Fruit fly (Drosophila melanogaster) whole organism, embryonic: Measurements from ENCODE around the gene Nph.

ENCODE experiments used
- Abd-B ChIP-seq: fragments of 200-800 bp; sonication (Bioruptor generic); optimal IDR thresholded peaks from 2 replicates; lab custom pipeline; 2018; ENCODE audit warnings: missing biosample characterization, mild to moderate bottlenecking, missing genetic modification characterization, moderate library complexity
- Atf-2 ChIP-seq: fragments of 200-800 bp; sonication (Bioruptor generic); optimal IDR thresholded peaks from 2 replicates; lab custom pipeline; 2016; ENCODE audit warnings: missing biosample characterization, missing genetic modification characterization
- Atf6 ChIP-seq: fragments of 200-800 bp; sonication (Bioruptor generic); IDR thresholded peaks from 2 replicates; pipeline ENCODE4 v1.3.6; 2022; ENCODE audit warnings: missing biosample characterization, missing genetic modification characterization
- Blimp-1 ChIP-seq: fragments of 200-800 bp; sonication (Bioruptor generic); optimal IDR thresholded peaks from 3 replicates; lab custom pipeline; 2018; ENCODE audit warnings: missing biosample characterization, missing genetic modification characterization, mild to moderate bottlenecking, moderate library complexity, missing genetic modification reagents
- CG11247 ChIP-seq: fragments of 200-800 bp; sonication (Bioruptor generic); IDR thresholded peaks from 2 replicates; pipeline ENCODE4 v1.3.6; 2022; ENCODE audit warnings: missing biosample characterization, missing genetic modification characterization
- CG1233 ChIP-seq: fragments of 200-800 bp; sonication (Bioruptor generic); optimal IDR thresholded peaks from 4 replicates; lab custom pipeline; 2018; ENCODE audit warnings: missing biosample characterization, mild to moderate bottlenecking, missing genetic modification characterization
- CG13123 ChIP-seq: fragments of 200-800 bp; sonication (Bioruptor generic); optimal IDR thresholded peaks from 2 replicates; lab custom pipeline; 2016; ENCODE audit warnings: missing biosample characterization, missing genetic modification characterization
- CG1529 ChIP-seq: fragments of 200-800 bp; sonication (Bioruptor generic); optimal IDR thresholded peaks from 3 replicates; lab custom pipeline; 2018; ENCODE audit warnings: missing biosample characterization, missing genetic modification characterization
- CG1603 ChIP-seq: fragments of 200-800 bp; sonication (Bioruptor generic); optimal IDR thresholded peaks from 2 replicates; lab custom pipeline; 2019; ENCODE audit warnings: missing biosample characterization, mild to moderate bottlenecking, missing genetic modification characterization, moderate library complexity
- CG16779 ChIP-seq: fragments of 200-800 bp; sonication (Bioruptor generic); IDR thresholded peaks from 2 replicates; pipeline ENCODE4 v1.3.6; 2022; ENCODE audit warnings: missing biosample characterization, missing genetic modification characterization
- CG16815 ChIP-seq: fragments of 200-800 bp; sonication (Bioruptor generic); optimal IDR thresholded peaks from 3 replicates; lab custom pipeline; 2017; ENCODE audit warnings: missing biosample characterization, mild to moderate bottlenecking, missing genetic modification characterization
- CG17385 ChIP-seq: fragments of 200-800 bp; sonication (Bioruptor generic); optimal IDR thresholded peaks from 3 replicates; lab custom pipeline; 2018; ENCODE audit warnings: missing biosample characterization, mild to moderate bottlenecking, missing genetic modification characterization
- CG17912 ChIP-seq: fragments of 200-800 bp; sonication (Bioruptor generic); optimal IDR thresholded peaks from 2 replicates; lab custom pipeline; 2018; ENCODE audit warnings: missing biosample characterization, mild to moderate bottlenecking, missing genetic modification characterization
- CG30431 ChIP-seq: fragments of 200-800 bp; sonication (Bioruptor generic); optimal IDR thresholded peaks from 2 replicates; lab custom pipeline; 2017; ENCODE audit warnings: missing biosample characterization, missing genetic modification characterization
- CG3065 ChIP-seq: fragments of 200-800 bp; sonication (Bioruptor generic); optimal IDR thresholded peaks from 2 replicates; lab custom pipeline; 2016; ENCODE audit warnings: missing biosample characterization, missing genetic modification characterization
- CG33213 ChIP-seq: fragments of 200-800 bp; sonication (Bioruptor generic); optimal IDR thresholded peaks from 3 replicates; lab custom pipeline; 2016; ENCODE audit warnings: missing biosample characterization, missing genetic modification characterization
- CG3407 ChIP-seq: fragments of 200-800 bp; sonication (Bioruptor generic); optimal IDR thresholded peaks from 2 replicates; lab custom pipeline; 2018; ENCODE audit warnings: missing biosample characterization, mild to moderate bottlenecking, missing genetic modification characterization
- CG43689 ChIP-seq: fragments of 200-800 bp; sonication (Bioruptor generic); IDR thresholded peaks from 2 replicates; pipeline ENCODE4 v1.3.6; 2022; ENCODE audit warnings: missing biosample characterization, missing genetic modification characterization
- CG4707 ChIP-seq: fragments of 200-800 bp; sonication (Bioruptor generic); optimal IDR thresholded peaks from 2 replicates; lab custom pipeline; 2018; ENCODE audit warnings: missing biosample characterization, mild to moderate bottlenecking, missing genetic modification characterization, moderate library complexity
- CG6689 ChIP-seq: fragments of 200-800 bp; sonication (Bioruptor generic); IDR thresholded peaks from 2 replicates; pipeline ENCODE4 v1.3.6; 2022; ENCODE audit warnings: missing biosample characterization, missing genetic modification characterization
- CG6813 ChIP-seq: fragments of 200-800 bp; sonication (Bioruptor generic); optimal IDR thresholded peaks from 2 replicates; lab custom pipeline; 2017; ENCODE audit warnings: missing biosample characterization, missing genetic modification characterization, mild to moderate bottlenecking, moderate library complexity, missing genetic modification reagents
- D19B ChIP-seq: fragments of 200-800 bp; sonication (Bioruptor generic); optimal IDR thresholded peaks from 2 replicates; lab custom pipeline; 2017; ENCODE audit warnings: missing biosample characterization, mild to moderate bottlenecking, missing genetic modification characterization
- Dbx ChIP-seq: fragments of 200-800 bp; sonication (Bioruptor generic); IDR thresholded peaks from 3 replicates; pipeline ENCODE4 v1.3.6; 2022; ENCODE audit warnings: missing biosample characterization, missing genetic modification characterization
- Fer2 ChIP-seq: fragments of 200-800 bp; sonication (Bioruptor generic); optimal IDR thresholded peaks from 2 replicates; lab custom pipeline; 2018; ENCODE audit warnings: missing biosample characterization, mild to moderate bottlenecking, missing genetic modification characterization, moderate library complexity
- GATAe ChIP-seq: fragments of 200-800 bp; sonication (Bioruptor generic); conservative IDR thresholded peaks from 2 replicates; pipeline ENCODE4 v1.3.6; 2022; ENCODE audit warnings: missing biosample characterization, missing genetic modification characterization
- HLH3B ChIP-seq: fragments of 200-800 bp; sonication (Bioruptor generic); IDR thresholded peaks from 2 replicates; pipeline ENCODE4 v1.3.6; 2022; ENCODE audit warnings: missing biosample characterization, missing genetic modification characterization
- HLHmδ ChIP-seq: fragments of 200-800 bp; sonication (Bioruptor generic); optimal IDR thresholded peaks from 2 replicates; lab custom pipeline; 2018; ENCODE audit warnings: missing biosample characterization, mild to moderate bottlenecking, missing genetic modification characterization, moderate library complexity
- Mes4 ChIP-seq: fragments of 200-800 bp; sonication (Bioruptor generic); optimal IDR thresholded peaks from 2 replicates; lab custom pipeline; 2016; ENCODE audit warnings: missing biosample characterization, missing genetic modification characterization
- NC2β ChIP-seq: fragments of 200-800 bp; sonication (Bioruptor generic); optimal IDR thresholded peaks from 2 replicates; lab custom pipeline; 2016; ENCODE audit warnings: missing biosample characterization, missing genetic modification characterization
- Nf-YC ChIP-seq: fragments of 200-800 bp; optimal IDR thresholded peaks from 3 replicates; lab custom pipeline; 2019; ENCODE audit warnings: missing biosample characterization, mild to moderate bottlenecking, missing genetic modification characterization, moderate library complexity
- Spps ChIP-seq: fragments of 200-800 bp; sonication (Bioruptor generic); optimal IDR thresholded peaks from 2 replicates; lab custom pipeline; 2018; ENCODE audit warnings: missing biosample characterization, mild to moderate bottlenecking, missing genetic modification characterization
- ac ChIP-seq: fragments of 200-800 bp; sonication (Bioruptor generic); optimal IDR thresholded peaks from 3 replicates; lab custom pipeline; 2017; ENCODE audit warnings: missing biosample characterization, mild to moderate bottlenecking, missing genetic modification characterization
- chif ChIP-seq, 2 experiments: fragments of 200-800 bp; sonication (Bioruptor generic); optimal IDR thresholded peaks; 3 replicates each; lab custom pipeline; 2016; ENCODE audit warnings: missing biosample characterization in 2 of 2, missing genetic modification characterization in 2 of 2
- croc ChIP-seq: fragments of 200-800 bp; sonication (Bioruptor generic); conservative IDR thresholded peaks from 3 replicates; pipeline ENCODE4 v1.3.6; 2022; ENCODE audit warnings: missing biosample characterization, missing genetic modification characterization
- dmrt99B ChIP-seq: fragments of 200-800 bp; sonication (Bioruptor generic); optimal IDR thresholded peaks from 2 replicates; lab custom pipeline; 2018; ENCODE audit warnings: missing biosample characterization, mild to moderate bottlenecking, missing genetic modification characterization, moderate library complexity
- hkb ChIP-seq, 2 experiments: fragments of 200-800 bp in 1 of 2; fragments of >200 bp in 1 of 2; sonication (Bioruptor generic) in 1 of 2; IDR thresholded peaks in 1 of 2; optimal IDR thresholded peaks in 1 of 2; 2 replicates each; pipeline versions ENCODE4 v1.3.6 to Lab custom; 2017 to 2022; ENCODE audit warnings: missing biosample characterization in 1 of 2, missing genetic modification characterization in 1 of 2
- jing ChIP-seq: fragments of 200-800 bp; sonication (Bioruptor generic); optimal IDR thresholded peaks from 2 replicates; lab custom pipeline; 2018; ENCODE audit warnings: missing biosample characterization, mild to moderate bottlenecking, missing genetic modification characterization
- maf-S ChIP-seq: fragments of 200-800 bp; sonication (Bioruptor generic); optimal IDR thresholded peaks from 2 replicates; lab custom pipeline; 2016; ENCODE audit warnings: missing biosample characterization, missing genetic modification characterization
- oc ChIP-seq: fragments of 200-800 bp; sonication (Bioruptor generic); optimal IDR thresholded peaks from 2 replicates; lab custom pipeline; 2018; ENCODE audit warnings: missing biosample characterization, mild to moderate bottlenecking, missing genetic modification characterization, moderate library complexity
- scrt ChIP-seq: fragments of 200-800 bp; sonication (Bioruptor generic); optimal IDR thresholded peaks from 2 replicates; lab custom pipeline; 2018; ENCODE audit warnings: missing biosample characterization, mild to moderate bottlenecking, missing genetic modification characterization, moderate library complexity
- slou ChIP-seq: fragments of 200-800 bp; sonication (Bioruptor generic); optimal IDR thresholded peaks from 3 replicates; lab custom pipeline; 2016; ENCODE audit warnings: missing biosample characterization, missing genetic modification characterization
- sob ChIP-seq: fragments of 200-800 bp; sonication (Bioruptor generic); IDR thresholded peaks from 2 replicates; pipeline ENCODE4 v1.3.6; 2022; ENCODE audit warnings: missing biosample characterization, missing genetic modification characterization
- tin ChIP-seq: fragments of 200-800 bp; sonication (Bioruptor generic); optimal IDR thresholded peaks from 3 replicates; lab custom pipeline; 2016; ENCODE audit warnings: missing biosample characterization, missing genetic modification characterization
- trh ChIP-seq: fragments of 200-800 bp; sonication (Bioruptor generic); optimal IDR thresholded peaks from 2 replicates; lab custom pipeline; 2016; ENCODE audit warnings: missing biosample characterization, missing genetic modification characterization
- twi ChIP-seq: fragments of 200-800 bp; optimal IDR thresholded peaks from 2 replicates; lab custom pipeline; 2019; ENCODE audit warnings: missing biosample characterization, mild to moderate bottlenecking, missing genetic modification characterization, moderate library complexity
- usp ChIP-seq: fragments of >200 bp; optimal IDR thresholded peaks from 2 replicates; lab custom pipeline; 2017; ENCODE audit warnings: missing biosample characterization, missing genetic modification characterization
- wdn ChIP-seq: fragments of 200-800 bp; sonication (Bioruptor generic); IDR thresholded peaks from 2 replicates; pipeline ENCODE4 v1.3.6; 2022; ENCODE audit warnings: missing biosample characterization, missing genetic modification characterization
- wor ChIP-seq: fragments of 200-800 bp; sonication (Bioruptor generic); IDR thresholded peaks from 2 replicates; pipeline ENCODE4 v1.3.6; 2022; ENCODE audit warnings: missing biosample characterization, missing genetic modification characterization
- z ChIP-seq: fragments of 200-800 bp; sonication (Bioruptor generic); IDR thresholded peaks from 3 replicates; pipeline ENCODE4 v1.3.6; 2022; ENCODE audit warnings: missing biosample characterization, missing genetic modification characterization

The Nph gene

dm6 chr3R:30021559-30022451 is 17.1 kb upstream of the Nph start, which contains the start of gene Mgat2 (continued):
- no peak for TF ChIP-seq CG43689 (GFP tag; lab: Robert Waterston, UW)
- peak; percentile 41 for TF ChIP-seq NC2β (GFP tag; lab: Kevin White, UChicago)
- peak; percentile 20 for TF ChIP-seq CG17385 (GFP tag; lab: Kevin White, UChicago)
- peak; percentile 57 for TF ChIP-seq twi (tag; lab: Kevin White, UChicago)
- 0 out of 3 replicates have a peak, but pooled peaks have one; percentile 16 for TF ChIP-seq Dbx (GFP tag; lab: Robert Waterston, UW)
- peak; percentile 44 for TF ChIP-seq CG1603 (tag; lab: Kevin White, UChicago)
- no peak for TF ChIP-seq CG16815 (GFP tag; lab: Kevin White, UChicago)
- TF ChIP-seq ac (GFP tag; lab: Kevin White, UChicago) = peak; percentile 51
- peak; percentile 55 for TF ChIP-seq CG6813 (GFP tag; lab: Kevin White, UChicago)
- no peak for TF ChIP-seq HLH3B
- TF ChIP-seq trh = no peak
- TF ChIP-seq Fer2 (tag; lab: Kevin White, UChicago) = no peak
- no peak for TF ChIP-seq wor (GFP tag; lab: Robert Waterston, UW)
- TF ChIP-seq usp (GFP tag; lab: Kevin White, UChicago) = no peak
- peak; percentile 97 for TF ChIP-seq HLHmδ
- no peak for TF ChIP-seq CG3407 (GFP tag; lab: Kevin White, UChicago)
- TF ChIP-seq dmrt99B (tag; lab: Kevin White, UChicago) = no peak
- TF ChIP-seq Spps (tag; lab: Kevin White, UChicago) = peak; percentile 63
- no peak for TF ChIP-seq CG1529 (GFP tag; lab: Kevin White, UChicago)
- no peak for TF ChIP-seq Atf-2
- no peak for TF ChIP-seq CG13123 (GFP tag; lab: Kevin White, UChicago)
- TF ChIP-seq GATAe (GFP tag; lab: Robert Waterston, UW) = no peak
- TF ChIP-seq Abd-B = no peak
- peak; percentile 57 for TF ChIP-seq oc
- no peak for TF ChIP-seq slou (GFP tag; lab: Kevin White, UChicago)
- TF ChIP-seq tin = no peak
- peak; percentile 19 for TF ChIP-seq CG1233 (GFP tag; lab: Kevin White, UChicago)
- TF ChIP-seq CG17912 (GFP tag; lab: Kevin White, UChicago) = no peak
- TF ChIP-seq jing (GFP tag; lab: Kevin White, UChicago) = no peak
- TF ChIP-seq chif (GFP tag; optimal IDR thresholded peaks at IDR 0.05; lab: Kevin White, UChicago) = peak in 1 of 2 experiments; percentile 7
- peak; percentile 62 for TF ChIP-seq CG4707 (GFP tag; lab: Kevin White, UChicago)
- TF ChIP-seq CG16779 (GFP tag; lab: Robert Waterston, UW) = no peak
- TF ChIP-seq wdn (GFP tag; lab: Robert Waterston, UW) = no peak
- TF ChIP-seq Nf-YC (tag; lab: Kevin White, UChicago) = peak; percentile 55
- peak; percentile 55; the same call in 1 of the 2 replicates for TF ChIP-seq Atf6
- TF ChIP-seq CG30431 = no peak
- peak; percentile 5 for TF ChIP-seq CG33213
- TF ChIP-seq Mes4 = no peak
- no peak for TF ChIP-seq D19B (GFP tag; lab: Kevin White, UChicago)
- no peak for TF ChIP-seq CG11247 (GFP tag; lab: Robert Waterston, UW)
- TF ChIP-seq CG3065 = no peak
- no peak for TF ChIP-seq hkb (optimal IDR thresholded peaks at IDR 0.05; lab: Kevin White, UChicago)
- peak; percentile 60; the same call in 1 of the 2 replicates for TF ChIP-seq hkb (GFP tag; IDR thresholded peaks at IDR 0.05; lab: Robert Waterston, UW)
- TF ChIP-seq sob (GFP tag; lab: Robert Waterston, UW) = peak; percentile 37; the same call in 1 of the 2 replicates
- TF ChIP-seq CG6689 (GFP tag; lab: Robert Waterston, UW) = no peak
- peak; percentile 32 for TF ChIP-seq scrt (GFP tag; lab: Kevin White, UChicago)
- peak; percentile 93 for TF ChIP-seq z (GFP tag; lab: Robert Waterston, UW)
- TF ChIP-seq Blimp-1 (GFP tag; lab: Kevin White, UChicago) = peak; percentile 100
- TF ChIP-seq maf-S (GFP tag; lab: Kevin White, UChicago) = no peak
- no peak for TF ChIP-seq croc (GFP tag; lab: Robert Waterston, UW)
